Worm (Caenorhabditis elegans) whole organism, young adult: Measurements from ENCODE around the gene dos-2.

ENCODE experiments used
- C17E4.6 ChIP-seq: fragments of 200-800 bp; sonication (Bioruptor generic); IDR thresholded peaks from 2 replicates; pipeline ENCODE4 v1.3.6; 2022; ENCODE audit warnings: missing genetic modification reagents, missing genetic modification characterization, missing compliant biosample characterization
- K11D2.4 ChIP-seq: fragments of 200-800 bp; sonication (Bioruptor generic); IDR thresholded peaks from 2 replicates; pipeline ENCODE4 v1.3.6; 2022; ENCODE audit warnings: missing genetic modification reagents, missing genetic modification characterization, missing compliant biosample characterization
- lin-26 ChIP-seq: fragments of 200-800 bp; sonication (Bioruptor generic); IDR thresholded peaks from 2 replicates; pipeline ENCODE4 v1.3.6; 2022; ENCODE audit warnings: missing genetic modification reagents, missing genetic modification characterization, missing compliant biosample characterization
- nfya-1 ChIP-seq: sonication (generic microtip); optimal IDR thresholded peaks from 2 replicates; lab custom pipeline; 2017; ENCODE audit warnings: antibody characterized with exemption, missing compliant biosample characterization, missing genetic modification characterization, borderline replicate concordance; ENCODE audit not compliant: insufficient read depth
- xnd-1 ChIP-seq: sonication (generic microtip); optimal IDR thresholded peaks from 2 replicates; lab custom pipeline; 2016; ENCODE audit warnings: missing genotype, missing genetic modification reagents, missing genetic modification characterization, missing compliant biosample characterization

DNA sequence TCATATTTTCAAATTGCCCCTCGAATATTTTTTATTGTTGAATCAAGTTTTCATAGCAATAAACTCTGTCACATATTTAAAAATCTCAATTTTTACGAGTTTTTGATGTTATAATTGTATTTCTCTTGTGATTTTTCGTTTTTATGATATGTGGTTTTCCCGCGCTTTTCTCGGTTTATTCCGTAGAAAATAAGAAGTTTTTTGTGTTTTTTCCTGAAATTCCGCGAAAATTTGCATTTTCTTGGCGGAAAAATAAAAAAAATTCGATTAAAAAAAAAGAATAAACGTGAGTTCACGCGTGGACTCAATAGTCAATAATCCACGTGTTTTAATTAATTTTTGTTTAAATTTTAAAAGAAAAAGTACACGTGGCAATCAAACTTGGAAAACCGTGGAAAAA, 40.1 kb upstream of the dos-2 start:
- peak; percentile 62 for TF ChIP-seq xnd-1 (tag; lab: Kevin White, UChicago)
- TF ChIP-seq lin-26 = no peak
- TF ChIP-seq K11D2.4 = no peak
- TF ChIP-seq nfya-1 = no peak
- TF ChIP-seq C17E4.6 (GFP tag; lab: Robert Waterston, UW) = no peak
